Worm (Caenorhabditis elegans): ENCODE data around the gene F52D1.2.

ce11 chrX:459316-459715 is 9.3 kb upstream of the F52D1.2 start:
- TF ChIP-seq ceh-9 (tag; optimal IDR thresholded peaks at IDR 0.05) = no peak
- no peak for TF ChIP-seq nhr-25 (tag; optimal IDR thresholded peaks at IDR 0.05)
- TF ChIP-seq nhr-23 (tag; optimal IDR thresholded peaks at IDR 0.05) = no peak
- no peak for TF ChIP-seq nhr-28 (tag; optimal IDR thresholded peaks at IDR 0.05)
